Worm (Caenorhabditis elegans) whole organism, L4/young adult: ENCODE results near the gene snt-5.

ENCODE experiments used
- dao-5 ChIP-seq: sonication (generic microtip); optimal IDR thresholded peaks from 2 replicates; lab custom pipeline; 2016; ENCODE audit warnings: missing genotype, missing genetic modification characterization, moderate library complexity, missing compliant biosample characterization
- him-1 ChIP-seq: sonication (generic microtip); optimal IDR thresholded peaks from 2 replicates; lab custom pipeline; 2016; ENCODE audit warnings: missing genotype, missing genetic modification reagents, missing genetic modification characterization, missing compliant biosample characterization

DNA sequence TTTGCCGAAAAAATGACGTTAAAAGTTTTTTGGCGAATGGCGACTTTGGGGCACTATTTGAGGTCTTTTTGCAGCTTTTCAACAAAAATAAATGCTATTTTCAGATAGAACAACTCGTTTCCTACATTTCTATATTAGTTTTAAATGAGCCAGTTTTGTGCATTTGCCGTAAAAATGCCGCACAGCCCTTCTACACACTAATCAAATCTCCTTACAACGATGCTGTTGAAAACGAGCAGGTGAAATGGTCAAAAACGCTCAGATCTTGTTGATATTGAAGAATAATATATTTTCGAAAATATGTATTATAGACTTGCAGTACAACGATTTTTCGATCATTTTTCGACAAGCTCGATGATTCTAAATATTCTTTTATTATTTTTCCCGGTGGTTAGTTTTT, 43.4 kb upstream of the snt-5 start, which contains the start of gene chil-14:
- no peak for TF ChIP-seq him-1 (tag; lab: Kevin White, UChicago)
- TF ChIP-seq dao-5 = no peak
